Worm (Caenorhabditis elegans): ENCODE results near the gene C47A4.5.

The C47A4.5 gene

ce11 chrIV:13696900-13697299 is 48.6 kb upstream of the C47A4.5 start:
- no peak for TF ChIP-seq unc-39 (tag; optimal IDR thresholded peaks at IDR 0.05)
- TF ChIP-seq unc-55 (GFP tag; optimal IDR thresholded peaks at IDR 0.05) = no peak
- TF ChIP-seq nhr-25 (tag; optimal IDR thresholded peaks at IDR 0.05) = no peak
- no peak for TF ChIP-seq F13H6.1 (tag; optimal IDR thresholded peaks at IDR 0.05)
- TF ChIP-seq elt-1 (tag; optimal IDR thresholded peaks at IDR 0.05) = no peak

ce11 chrIV:13698603-13699002 is 46.9 kb upstream of the C47A4.5 start, which contains the start of gene T23G4.127:
Gene T23G4.127, minus strand, starts transcription at chrIV:13698703.
- TF ChIP-seq nhr-77 (tag; optimal IDR thresholded peaks at IDR 0.05) (no peak), C34F6.9 (tag; optimal IDR thresholded peaks at IDR 0.05) (no peak), ama-1 (optimal IDR thresholded peaks at IDR 0.05) (no peak), nhr-21 (tag; optimal IDR thresholded peaks at IDR 0.05) (no peak), nhr-25 (tag; optimal IDR thresholded peaks at IDR 0.05) (no peak), nhr-6 (tag; optimal IDR thresholded peaks at IDR 0.05) (no peak), sma-3 (GFP tag; optimal IDR thresholded peaks at IDR 0.05) (no peak), gmeb-1 (tag; optimal IDR thresholded peaks at IDR 0.05) (no peak)

DNA sequence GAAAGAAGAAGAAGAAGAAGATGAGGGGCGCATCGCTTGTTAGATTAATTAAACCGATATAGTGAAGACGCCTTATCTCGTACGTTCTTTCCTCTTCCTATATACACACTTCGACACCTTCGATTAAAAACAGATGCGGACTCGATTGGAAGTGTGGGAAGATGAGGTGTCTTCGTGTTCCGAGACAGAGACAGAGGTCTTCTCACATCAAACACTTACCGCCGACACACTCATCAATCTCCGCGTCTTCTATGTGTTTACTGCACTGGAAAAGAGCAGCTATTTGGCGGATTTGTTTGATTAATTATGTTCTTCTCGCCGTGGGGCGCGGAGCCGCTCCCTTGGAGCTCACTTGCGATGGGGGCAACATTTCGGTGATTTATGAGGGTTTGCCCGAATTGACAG is 46.1 kb upstream of the C47A4.5 start:
- peak; percentile 52 for TF ChIP-seq egl-27 (tag; optimal IDR thresholded peaks at IDR 0.05)
- TF ChIP-seq elt-3 (tag; optimal IDR thresholded peaks at IDR 0.05) = no peak
- TF ChIP-seq ztf-4 (tag; optimal IDR thresholded peaks at IDR 0.05) = no peak
- TF ChIP-seq nhr-21 (tag; optimal IDR thresholded peaks at IDR 0.05) = no peak
- TF ChIP-seq nhr-25 (tag; optimal IDR thresholded peaks at IDR 0.05) = no peak
- TF ChIP-seq R02D3.7 (tag; optimal IDR thresholded peaks at IDR 0.05) = no peak
- TF ChIP-seq snpc-4 (tag; optimal IDR thresholded peaks at IDR 0.05) = no peak
- no peak for TF ChIP-seq mbf-1 (tag; optimal IDR thresholded peaks at IDR 0.05)
- no peak for TF ChIP-seq C34F6.9 (tag; optimal IDR thresholded peaks at IDR 0.05)
- no peak for TF ChIP-seq nhr-77 (tag; optimal IDR thresholded peaks at IDR 0.05)
- TF ChIP-seq fos-1 (tag; optimal IDR thresholded peaks at IDR 0.05) = no peak
- no peak for TF ChIP-seq ZK546.5 (tag; optimal IDR thresholded peaks at IDR 0.05)
- no peak for TF ChIP-seq lin-11 (tag; optimal IDR thresholded peaks at IDR 0.05)
- no peak for TF ChIP-seq ztf-1 (GFP tag; conservative IDR thresholded peaks at IDR 0.05)
- TF ChIP-seq Y55F3AM.14 (GFP tag; optimal IDR thresholded peaks at IDR 0.05) = no peak
- TF ChIP-seq lin-39 (tag; optimal IDR thresholded peaks at IDR 0.05) = peak; percentile 94
- no peak for TF ChIP-seq zag-1 (tag; optimal IDR thresholded peaks at IDR 0.05)
- TF ChIP-seq sma-3 (GFP tag; optimal IDR thresholded peaks at IDR 0.05) = no peak
- no peak for TF ChIP-seq mdl-1 (tag; optimal IDR thresholded peaks at IDR 0.05)
- no peak for TF ChIP-seq nhr-12 (tag; optimal IDR thresholded peaks at IDR 0.05)
- TF ChIP-seq nhr-10 (tag; optimal IDR thresholded peaks at IDR 0.05) = no peak
- TF ChIP-seq lsy-2 (tag; optimal IDR thresholded peaks at IDR 0.05) = peak in 1 of 2 experiments; percentile 43
- peak; percentile 86 for TF ChIP-seq ceh-16 (tag; optimal IDR thresholded peaks at IDR 0.05)
- TF ChIP-seq nhr-129 (tag; optimal IDR thresholded peaks at IDR 0.05) = peak; percentile 72
- peak; percentile 28 for TF ChIP-seq crh-2 (tag; optimal IDR thresholded peaks at IDR 0.05)
- TF ChIP-seq ztf-11 (tag; optimal IDR thresholded peaks at IDR 0.05) = no peak
- TF ChIP-seq F13H6.1 (tag; optimal IDR thresholded peaks at IDR 0.05) = peak; percentile 53
- peak; percentile 36 for TF ChIP-seq sem-4 (tag; optimal IDR thresholded peaks at IDR 0.05)
- TF ChIP-seq nhr-11 (tag; optimal IDR thresholded peaks at IDR 0.05) = no peak
- peak; percentile 99 for TF ChIP-seq mab-5 (tag; optimal IDR thresholded peaks at IDR 0.05)
- no peak for TF ChIP-seq skn-1 (tag; optimal IDR thresholded peaks at IDR 0.05)
- TF ChIP-seq elt-1 (tag; optimal IDR thresholded peaks at IDR 0.05) = peak; percentile 52
- no peak for TF ChIP-seq alr-1 (tag; optimal IDR thresholded peaks at IDR 0.05)
- TF ChIP-seq unc-39 (tag; optimal IDR thresholded peaks at IDR 0.05) = no peak
- peak; percentile 81 for TF ChIP-seq unc-62 (GFP tag; optimal IDR thresholded peaks at IDR 0.05)
- TF ChIP-seq gmeb-1 (tag; optimal IDR thresholded peaks at IDR 0.05) = no peak
- no peak for TF ChIP-seq ceh-82 (tag; optimal IDR thresholded peaks at IDR 0.05)
- TF ChIP-seq blmp-1 (tag; optimal IDR thresholded peaks at IDR 0.05; ENCODE audit: insufficient read depth) = no peak
- TF ChIP-seq peb-1 (tag; optimal IDR thresholded peaks at IDR 0.05) = no peak
- no peak for TF ChIP-seq unc-55 (GFP tag; optimal IDR thresholded peaks at IDR 0.05)
- no peak for TF ChIP-seq dmd-4 (tag; optimal IDR thresholded peaks at IDR 0.05)
- peak; percentile 73 for TF ChIP-seq nhr-23 (tag; optimal IDR thresholded peaks at IDR 0.05)
- no peak for TF ChIP-seq ama-1 (optimal IDR thresholded peaks at IDR 0.05)
- TF ChIP-seq nhr-6 (tag; optimal IDR thresholded peaks at IDR 0.05) = no peak
- peak; percentile 18 for TF ChIP-seq lin-13 (GFP tag; optimal IDR thresholded peaks at IDR 0.05)
- TF ChIP-seq sma-9 (GFP tag; optimal IDR thresholded peaks at IDR 0.05) = peak; percentile 55
- no peak for TF ChIP-seq sma-9 (tag; optimal IDR thresholded peaks at IDR 0.05)
- TF ChIP-seq nhr-237 (tag; optimal IDR thresholded peaks at IDR 0.05) = no peak
- no peak for TF ChIP-seq aly-2 (tag; optimal IDR thresholded peaks at IDR 0.05)

All from whole organism, L2 larva.